Worm (Caenorhabditis elegans): Measurements from ENCODE around the gene srw-8.

Gene srw-8

ce11 chrV:2996105-2996504 is 38.0 kb downstream of the srw-8 start, which contains the start of gene srw-120:
srw-120 (minus strand) TSS chrV:2996205.
- no peak for TF ChIP-seq vab-7 (GFP tag; IDR thresholded peaks at IDR 0.05)
- TF ChIP-seq duxl-1 (tag; optimal IDR thresholded peaks at IDR 0.05; ENCODE audit: poor library complexity), result no peak
- no peak for TF ChIP-seq dmd-6 (GFP tag; IDR thresholded peaks at IDR 0.05)
- TF ChIP-seq nhr-28 (tag; optimal IDR thresholded peaks at IDR 0.05), result no peak
- no peak for TF ChIP-seq tag-97 (GFP tag; IDR thresholded peaks at IDR 0.05)

- no peak for TF ChIP-seq aha-1 (tag)
- TF ChIP-seq hif-1 (tag; optimal IDR thresholded peaks at IDR 0.05), result no peak
- TF ChIP-seq F44E2.7 (GFP tag; IDR thresholded peaks at IDR 0.05), result no peak
- TF ChIP-seq tra-1 (GFP tag; IDR thresholded peaks at IDR 0.05), result no peak
- no peak for TF ChIP-seq ceh-44 (GFP tag; IDR thresholded peaks at IDR 0.05)
- no peak for TF ChIP-seq fos-1 (tag; optimal IDR thresholded peaks at IDR 0.05)
- no peak for TF ChIP-seq ceh-32 (tag; optimal IDR thresholded peaks at IDR 0.05; ENCODE audit: poor library complexity)
- TF ChIP-seq ceh-20 (GFP tag; IDR thresholded peaks at IDR 0.05), result no peak
- TF ChIP-seq unc-130 (GFP tag; optimal IDR thresholded peaks at IDR 0.05), result no peak
- TF ChIP-seq nhr-237 (tag; optimal IDR thresholded peaks at IDR 0.05), result no peak
- TF ChIP-seq dmd-6 (GFP tag; IDR thresholded peaks at IDR 0.05), result no peak
These were observed 40.3 kb downstream of the srw-8 start, which contains the start of gene srw-115 for ce11 chrV:2993816-2994215. srw-115 (minus strand) TSS chrV:2993916.

- TF ChIP-seq lim-7 (GFP tag; IDR thresholded peaks at IDR 0.05), result no peak
- no peak for TF ChIP-seq lin-1 (GFP tag; IDR thresholded peaks at IDR 0.05)
- peak in 1 of 2 experiments; percentile 97 for TF ChIP-seq unc-62 (GFP tag; optimal IDR thresholded peaks at IDR 0.05 in 1 of 2)
- no peak for TF ChIP-seq unc-62 (tag; optimal IDR thresholded peaks at IDR 0.05)
- no peak for TF ChIP-seq madf-9 (GFP tag; conservative IDR thresholded peaks at IDR 0.05)
These were observed 42.1 kb downstream of the srw-8 start for ce11 chrV:2992060-2992459.

ce11 chrV:2991485-2991884 is 42.7 kb downstream of the srw-8 start, which contains the start of gene srw-121:
srw-121 (minus strand) TSS chrV:2991585.
- no peak for TF ChIP-seq daf-8 (GFP tag; IDR thresholded peaks at IDR 0.05)
- TF ChIP-seq nhr-48 (tag; optimal IDR thresholded peaks at IDR 0.05), result no peak
- no peak for TF ChIP-seq nhr-6 (tag; optimal IDR thresholded peaks at IDR 0.05)
- no peak for TF ChIP-seq ZK337.2 (GFP tag; IDR thresholded peaks at IDR 0.05)
- no peak for TF ChIP-seq nhr-25 (tag; optimal IDR thresholded peaks at IDR 0.05; ENCODE audit: borderline replicate concordance, insufficient read depth)
- TF ChIP-seq ctbp-1 (GFP tag; IDR thresholded peaks at IDR 0.05), result no peak
- TF ChIP-seq php-3 (GFP tag; IDR thresholded peaks at IDR 0.05), result no peak
- no peak for TF ChIP-seq aha-1 (tag)
- no peak for TF ChIP-seq F49E8.2 (tag; optimal IDR thresholded peaks at IDR 0.05; ENCODE audit: borderline replicate concordance)
- TF ChIP-seq lin-38 (GFP tag; IDR thresholded peaks at IDR 0.05), result no peak
- no peak for TF ChIP-seq lin-1 (GFP tag; IDR thresholded peaks at IDR 0.05)
- no peak for TF ChIP-seq mdl-1 (tag; optimal IDR thresholded peaks at IDR 0.05)
- TF ChIP-seq nhr-11 (tag; optimal IDR thresholded peaks at IDR 0.05), result no peak
- TF ChIP-seq gei-8 (GFP tag; optimal IDR thresholded peaks at IDR 0.05), result no peak
- TF ChIP-seq zag-1 (tag; optimal IDR thresholded peaks at IDR 0.05), result no peak
- no peak for TF ChIP-seq madf-5 (GFP tag; IDR thresholded peaks at IDR 0.05)
- no peak for TF ChIP-seq Y105C5A.15 (GFP tag; IDR thresholded peaks at IDR 0.05)
- no peak for TF ChIP-seq nhr-28 (tag; optimal IDR thresholded peaks at IDR 0.05)
- TF ChIP-seq nhr-76 (tag; optimal IDR thresholded peaks at IDR 0.05), result no peak
